Fruit fly (Drosophila melanogaster) Kc167 (cell line): ENCODE data around the gene dnd.

Experiments
- Myc ChIP-seq: fragments of >200 bp; optimal IDR thresholded peaks from 2 replicates; lab custom pipeline; 2017; ENCODE audit warnings: missing external identifiers
- Sin3A ChIP-seq: fragments of >200 bp; optimal IDR thresholded peaks from 2 replicates; lab custom pipeline; 2018; ENCODE audit warnings: missing external identifiers
- h ChIP-seq: fragments of >200 bp; optimal IDR thresholded peaks from 3 replicates; lab custom pipeline; 2018; ENCODE audit warnings: missing external identifiers
- insv ChIP-seq: fragments of >200 bp; optimal IDR thresholded peaks from 3 replicates; lab custom pipeline; 2018; ENCODE audit warnings: missing external identifiers
- psq ChIP-seq: fragments of >200 bp; optimal IDR thresholded peaks from 2 replicates; lab custom pipeline; 2017; ENCODE audit warnings: missing external identifiers
- ttk ChIP-seq: sonication (Bioruptor generic); optimal IDR thresholded peaks from 2 replicates; lab custom pipeline; 2017; ENCODE audit warnings: missing external identifiers

dnd gene

DNA sequence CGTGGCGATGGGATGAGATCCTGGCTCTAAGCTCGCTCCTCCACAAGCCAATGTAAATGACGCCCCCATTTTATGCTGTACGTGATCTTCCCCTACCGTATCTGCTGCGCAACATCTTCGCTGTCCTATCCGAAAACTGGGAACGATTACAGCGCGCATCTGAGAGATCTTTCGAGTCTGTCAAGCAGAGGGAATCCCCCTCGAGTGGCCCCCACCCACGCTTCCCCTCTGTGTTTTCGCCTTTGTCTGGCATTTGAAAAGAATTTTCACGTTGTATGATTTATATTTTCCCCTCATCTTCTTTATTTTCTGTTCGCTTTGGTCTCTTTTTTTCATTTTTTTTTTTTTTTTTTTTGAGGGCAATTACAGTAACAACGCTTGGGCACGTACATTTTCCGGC, 39.7 kb downstream of the dnd start:
- no peak for TF ChIP-seq psq (lab: Kevin White, UChicago)
- no peak for TF ChIP-seq ttk
- TF ChIP-seq Sin3A = no peak
- no peak for TF ChIP-seq Myc (lab: Kevin White, UChicago)
- TF ChIP-seq h (lab: Kevin White, UChicago) = no peak
- no peak for TF ChIP-seq insv

DNA sequence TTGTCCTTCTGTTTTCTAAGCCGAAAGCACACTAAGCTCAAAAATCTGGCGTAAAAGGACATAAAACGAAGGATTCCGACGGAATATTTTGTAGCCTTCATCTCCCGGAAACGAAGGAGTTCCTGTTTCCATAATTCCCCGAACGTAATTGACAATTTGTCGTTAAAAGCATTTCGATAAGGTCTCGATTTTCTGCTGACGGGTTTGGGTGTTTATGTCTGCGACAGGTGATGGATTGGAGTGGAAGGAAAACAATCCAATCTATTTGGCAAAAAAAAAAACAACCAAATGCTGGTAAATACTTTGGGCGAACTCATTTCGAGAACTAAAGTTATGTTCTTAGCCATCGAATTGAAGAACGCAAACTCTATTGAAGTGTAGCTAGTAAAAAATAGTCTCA, 40.6 kb downstream of the dnd start, which contains the start of gene Gr93d:
Gr93d (minus strand) TSS at position 101 of the 400 bp plus-strand sequence.
- no peak for TF ChIP-seq ttk
- no peak for TF ChIP-seq insv
- TF ChIP-seq Myc (lab: Kevin White, UChicago) = no peak
- no peak for TF ChIP-seq psq (lab: Kevin White, UChicago)
- TF ChIP-seq h (lab: Kevin White, UChicago) = no peak
- TF ChIP-seq Sin3A = no peak

DNA sequence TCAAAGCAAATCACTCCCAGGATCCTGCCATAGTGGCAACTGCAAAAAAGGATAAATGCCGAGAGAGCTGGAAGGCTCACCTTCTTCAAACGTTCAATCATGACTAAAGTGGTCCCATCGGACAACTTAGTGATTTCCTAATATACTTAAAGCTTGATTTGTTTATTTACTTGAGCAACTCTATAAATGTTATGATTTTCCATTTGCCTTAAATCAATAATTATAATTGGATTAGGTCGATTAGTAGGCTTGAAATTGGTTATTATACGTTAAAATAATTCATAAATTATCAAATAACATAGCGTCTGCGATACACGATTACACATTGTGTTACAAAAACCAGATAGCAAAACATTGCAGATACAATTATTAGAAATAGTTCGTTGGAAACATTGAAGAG, 42.0 kb downstream of the dnd start, which contains the start of gene Gr93c:
Gr93c (minus strand) TSS at position 101 of the 400 bp plus-strand sequence.
- TF ChIP-seq ttk = no peak
- TF ChIP-seq Sin3A = no peak
- TF ChIP-seq h (lab: Kevin White, UChicago) = no peak
- no peak for TF ChIP-seq insv
- no peak for TF ChIP-seq psq (lab: Kevin White, UChicago)
- no peak for TF ChIP-seq Myc (lab: Kevin White, UChicago)

DNA sequence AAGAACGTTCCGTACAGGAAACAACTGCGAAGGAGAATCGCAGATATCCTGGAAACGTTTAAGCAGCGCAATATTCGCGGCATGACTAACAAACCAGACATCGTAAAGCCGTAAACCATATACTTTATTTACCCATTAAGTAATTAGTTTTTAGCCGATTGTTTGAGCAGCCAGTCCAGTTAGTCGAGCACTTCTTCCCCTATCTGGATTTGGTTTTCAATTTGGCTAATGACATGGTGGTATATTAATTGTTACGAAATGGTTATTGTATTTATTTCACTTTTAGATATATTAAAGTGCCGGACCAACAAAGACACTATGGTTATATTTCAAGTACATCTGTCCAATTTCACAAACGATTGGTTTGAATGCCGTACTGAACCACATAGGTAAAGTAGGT, 43.5 kb downstream of the dnd start, which contains the start of gene Gr93b:
Gr93b (minus strand) TSS at position 101 of the 400 bp plus-strand sequence.
- TF ChIP-seq h (lab: Kevin White, UChicago) (no peak), Sin3A (no peak), Myc (lab: Kevin White, UChicago) (no peak), psq (lab: Kevin White, UChicago) (no peak), insv (no peak), ttk (no peak)

DNA sequence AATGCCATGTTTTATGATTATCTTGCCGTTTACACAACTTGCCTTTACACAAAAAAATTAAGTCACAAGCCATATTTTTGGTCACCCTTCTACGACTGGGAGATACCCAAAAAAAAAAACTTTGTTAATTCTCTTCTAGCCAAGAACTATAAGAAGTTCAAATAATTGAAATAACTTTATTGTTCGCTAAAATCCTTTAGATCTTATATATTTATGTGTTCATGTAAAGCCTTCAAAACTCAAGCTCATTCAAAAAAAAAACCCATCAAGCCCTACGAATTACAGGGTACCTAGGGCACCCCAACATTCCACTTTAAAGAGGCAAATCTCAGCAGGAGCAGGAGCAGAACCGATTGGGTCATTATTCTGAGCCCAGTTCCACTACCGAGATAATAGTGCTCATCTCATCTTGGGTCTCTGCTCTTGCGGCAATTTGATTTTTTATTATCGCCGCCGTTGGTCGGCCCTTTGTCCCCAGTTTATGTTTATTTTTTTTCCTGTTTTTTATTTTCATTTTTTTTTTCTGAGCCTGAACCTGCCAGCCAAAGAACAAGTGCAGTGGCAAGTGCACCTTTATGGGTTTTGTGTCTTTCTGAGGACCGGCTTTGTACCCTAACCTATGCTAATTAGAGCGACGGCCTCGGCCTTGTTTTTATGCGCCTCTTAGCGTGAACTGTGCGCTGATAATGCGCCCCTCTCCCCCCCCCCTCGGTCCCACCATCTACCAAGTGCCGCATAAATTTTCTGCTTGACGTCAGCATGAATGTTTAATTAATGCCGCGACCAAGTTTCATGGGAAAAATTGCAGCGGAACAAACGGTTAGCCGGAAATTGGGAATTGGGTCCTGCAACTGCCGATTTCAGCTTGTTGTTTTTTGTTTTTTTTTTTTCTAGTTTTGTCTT, 45.4 kb downstream of the dnd start:
- no peak for TF ChIP-seq psq (lab: Kevin White, UChicago)
- TF ChIP-seq h (lab: Kevin White, UChicago) = no peak
- no peak for TF ChIP-seq Sin3A
- TF ChIP-seq ttk = no peak
- TF ChIP-seq insv = no peak
- TF ChIP-seq Myc (lab: Kevin White, UChicago) = no peak

DNA sequence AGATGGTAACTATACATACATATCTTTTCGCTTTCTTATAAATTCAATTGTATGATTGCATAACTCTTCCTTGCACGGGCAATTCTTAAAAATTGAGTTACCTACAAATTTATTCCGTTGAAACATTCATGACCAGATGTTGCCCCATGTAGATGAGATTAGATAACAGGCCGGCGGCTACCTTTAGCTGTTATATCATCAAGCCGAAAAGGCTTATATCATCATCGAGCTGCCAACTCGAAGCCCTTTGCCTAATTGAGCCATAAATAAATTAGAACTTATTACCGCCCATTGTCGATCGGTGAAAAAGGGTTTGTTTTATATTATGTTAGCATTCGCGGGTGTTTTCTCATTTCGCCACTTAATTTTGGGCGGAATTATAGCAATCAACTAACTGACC, 46.7 kb downstream of the dnd start:
- no peak for TF ChIP-seq h (lab: Kevin White, UChicago)
- no peak for TF ChIP-seq Sin3A
- TF ChIP-seq insv = no peak
- no peak for TF ChIP-seq psq (lab: Kevin White, UChicago)
- TF ChIP-seq Myc (lab: Kevin White, UChicago) = no peak
- no peak for TF ChIP-seq ttk

DNA sequence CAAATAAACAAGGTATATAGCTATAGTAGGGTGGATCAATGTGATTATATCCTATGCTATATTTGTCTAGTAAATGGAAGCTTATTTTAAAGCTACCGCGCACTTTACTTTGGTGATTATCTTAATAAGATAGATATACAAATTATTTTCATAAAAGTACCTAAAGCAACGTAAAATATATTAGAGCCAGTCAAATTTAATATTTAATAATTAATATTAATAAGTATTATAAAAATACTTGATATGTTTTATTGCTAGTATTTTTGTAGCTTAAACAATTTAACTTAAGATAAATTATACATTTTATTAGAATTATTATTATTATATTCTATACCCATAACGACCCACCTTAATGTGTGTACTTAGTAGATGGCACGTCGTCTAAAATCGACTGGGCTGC, 47.5 kb downstream of the dnd start:
- TF ChIP-seq h (lab: Kevin White, UChicago) (no peak), Myc (lab: Kevin White, UChicago) (no peak), insv (no peak), ttk (no peak), psq (lab: Kevin White, UChicago) (no peak), Sin3A (no peak)

DNA sequence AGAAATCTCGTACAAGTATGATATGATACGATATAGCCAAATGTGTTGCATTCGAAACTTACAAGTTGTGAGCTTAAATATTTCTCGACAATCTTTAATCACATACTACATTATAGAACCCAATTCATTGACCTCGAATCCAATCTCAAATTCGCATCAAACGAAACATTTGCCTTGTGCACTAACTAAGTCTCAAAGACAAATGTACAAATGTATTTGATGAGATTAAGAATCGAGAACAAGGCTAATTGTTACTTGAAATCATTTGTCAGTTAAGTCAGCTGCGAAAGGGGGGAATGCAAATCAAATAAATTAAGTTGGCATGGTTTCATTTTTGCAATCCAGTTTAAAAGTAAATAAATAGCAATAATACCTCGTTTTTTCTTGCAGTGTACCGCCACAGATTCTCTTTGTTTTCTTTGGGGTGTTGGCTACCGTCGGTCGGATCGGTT, 48.6 kb downstream of the dnd start:
- TF ChIP-seq ttk = no peak
- no peak for TF ChIP-seq h (lab: Kevin White, UChicago)
- TF ChIP-seq Myc (lab: Kevin White, UChicago) = no peak
- no peak for TF ChIP-seq Sin3A
- no peak for TF ChIP-seq insv
- TF ChIP-seq psq (lab: Kevin White, UChicago) = no peak

DNA sequence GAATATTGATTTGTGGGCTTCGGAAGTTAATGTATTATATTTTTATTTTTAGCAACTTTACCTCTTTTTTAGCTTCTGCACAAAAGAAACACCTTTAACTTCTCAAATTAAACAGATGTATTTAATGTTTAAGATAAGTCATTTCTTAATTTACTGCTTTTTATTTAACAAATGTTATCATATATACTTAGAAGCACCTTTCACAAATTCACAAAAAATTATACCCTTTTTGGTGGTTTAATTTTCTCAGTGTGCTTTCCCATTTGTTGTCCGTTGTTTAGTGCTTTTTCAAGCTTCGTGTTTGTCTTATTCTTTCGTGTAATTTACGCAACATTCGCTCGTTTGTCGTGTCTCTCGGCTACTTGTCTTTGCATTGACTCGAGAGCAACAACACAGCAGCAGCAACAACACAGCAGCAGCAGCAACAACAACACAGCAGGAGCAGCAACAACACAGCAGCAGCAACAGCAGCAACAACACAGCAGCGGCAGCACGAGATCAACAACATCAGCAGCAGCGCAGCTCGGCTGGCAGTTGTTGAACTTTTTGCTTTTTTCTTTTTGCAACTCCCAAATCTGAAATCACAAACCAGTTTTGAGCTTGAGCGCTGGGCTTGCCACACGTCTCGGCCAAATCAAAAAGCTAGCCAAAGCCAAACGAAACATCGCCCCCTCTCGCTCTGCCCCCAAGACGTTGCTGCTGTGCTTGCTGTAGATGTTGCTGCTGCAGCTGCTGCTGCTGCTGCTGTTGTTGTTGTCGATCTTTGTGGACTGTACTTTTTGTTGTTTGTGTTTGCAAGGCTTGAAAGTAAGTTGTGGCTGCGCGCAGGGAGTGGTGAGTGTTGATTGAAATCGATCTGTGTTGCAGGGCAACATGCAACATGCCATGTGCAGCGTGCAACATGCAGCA, 49.8 kb downstream of the dnd start:
- no peak for TF ChIP-seq insv
- TF ChIP-seq Sin3A = no peak
- TF ChIP-seq ttk = no peak
- no peak for TF ChIP-seq h (lab: Kevin White, UChicago)
- no peak for TF ChIP-seq psq (lab: Kevin White, UChicago)
- no peak for TF ChIP-seq Myc (lab: Kevin White, UChicago)

DNA sequence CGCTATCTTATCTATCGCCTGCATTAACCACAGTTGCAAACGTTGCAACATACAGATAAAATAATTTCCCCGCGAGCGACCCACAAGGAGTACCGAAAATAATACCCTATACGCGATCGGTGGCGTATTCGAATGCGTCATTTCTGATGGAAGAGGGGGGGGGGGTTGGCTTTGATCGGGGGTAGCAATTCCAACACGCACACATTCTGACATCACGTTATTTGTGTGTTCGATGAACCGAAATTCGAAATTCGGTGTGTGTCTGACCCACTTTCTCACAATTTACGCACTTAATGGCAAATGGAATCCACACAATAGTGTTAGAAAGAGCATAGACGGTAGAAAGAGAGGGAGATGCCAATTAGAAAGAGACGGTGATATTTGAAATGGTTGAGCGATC, 50.5 kb downstream of the dnd start:
- no peak for TF ChIP-seq insv

DNA sequence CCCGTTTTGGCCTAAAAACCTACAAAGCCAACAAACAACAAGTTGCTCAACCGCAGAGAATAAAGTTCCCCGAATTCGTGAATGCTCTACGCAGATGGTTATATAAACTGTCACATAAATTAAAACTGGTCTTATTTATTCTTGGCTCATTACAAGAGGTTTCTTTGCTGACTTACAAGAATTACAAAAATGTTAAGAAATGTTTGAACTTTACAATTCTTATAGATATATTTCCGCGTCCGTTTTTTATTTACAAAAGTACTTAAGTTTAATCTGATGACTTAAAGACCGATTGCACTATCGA, 51.0 kb downstream of the dnd start:
- TF ChIP-seq ttk = no peak
